Worm (Caenorhabditis elegans) whole organism, L1 larva: ENCODE results near the gene T13G4.4.
A peak's percentile ranks its signal among the peaks of the same experiment; 100 is the strongest.

ENCODE experiments used
- C16A3.4 ChIP-seq: fragments of 150-350 bp; optimal IDR thresholded peaks from 2 replicates; lab custom pipeline; 2014; ENCODE audit warnings: missing biosample characterization, missing genetic modification characterization
- Y116A8C.19 ChIP-seq: sonication (generic microtip); optimal IDR thresholded peaks from 2 replicates; lab custom pipeline; 2016; ENCODE audit warnings: missing compliant biosample characterization, missing genetic modification characterization, borderline replicate concordance
- aha-1 ChIP-seq: fragments of 150-350 bp; optimal IDR thresholded peaks from 2 replicates; lab custom pipeline; 2014; ENCODE audit warnings: missing biosample characterization, missing genetic modification characterization
- aly-2 ChIP-seq: fragments of 150-350 bp; optimal IDR thresholded peaks from 2 replicates; lab custom pipeline; 2014; ENCODE audit warnings: missing biosample characterization, missing genetic modification characterization
- ama-1 ChIP-seq: fragments of 150-350 bp; optimal IDR thresholded peaks from 2 replicates; lab custom pipeline; 2014
- blmp-1 ChIP-seq: fragments of 150-350 bp; optimal IDR thresholded peaks from 2 replicates; lab custom pipeline; 2014; ENCODE audit warnings: missing biosample characterization, missing genetic modification characterization
- ceh-82 ChIP-seq, 3 experiments: fragments of 150-350 bp in 1 of 3; sonication (generic microtip) in 2 of 3; optimal IDR thresholded peaks; 2 replicates each; lab custom pipeline; 2014 to 2017; ENCODE audit warnings: missing biosample characterization in 3 of 3, missing genetic modification characterization in 3 of 3
- dsc-1 ChIP-seq: sonication (generic microtip); optimal IDR thresholded peaks from 2 replicates; lab custom pipeline; 2016; ENCODE audit warnings: mild to moderate bottlenecking, missing genetic modification characterization, missing compliant biosample characterization
- efl-1 ChIP-seq, 4 experiments: fragments of 150-350 bp; optimal IDR thresholded peaks in 3 of 4; peaks in 1 of 4; 1 replicate in 1 of 4; 2 replicates in 3 of 4; lab custom pipeline; 2014; ENCODE audit warnings: missing biosample characterization in 2 of 4, missing genetic modification characterization in 2 of 4, missing genetic modification reagents in 2 of 4
- efl-3 ChIP-seq: fragments of 200-800 bp; sonication (Bioruptor generic); optimal IDR thresholded peaks from 2 replicates; lab custom pipeline; 2018; ENCODE audit warnings: mild to moderate bottlenecking, missing genetic modification characterization, missing compliant biosample characterization
- elt-3 ChIP-seq, 6 experiments: fragments of 150-350 bp in 1 of 6; sonication (generic microtip); optimal IDR thresholded peaks; 2 replicates each; lab custom pipeline; 2017 to 2018; ENCODE audit warnings: missing biosample characterization in 6 of 6, missing genetic modification characterization in 6 of 6, inconsistent platforms in 1 of 6
- fkh-10 ChIP-seq: sonication (generic microtip); optimal IDR thresholded peaks from 2 replicates; lab custom pipeline; 2017; ENCODE audit warnings: missing biosample characterization, missing genetic modification reagents, missing genetic modification characterization
- hlh-4 ChIP-seq: sonication (generic microtip); optimal IDR thresholded peaks from 2 replicates; lab custom pipeline; 2016; ENCODE audit warnings: mild to moderate bottlenecking, missing genetic modification characterization, missing compliant biosample characterization
- irx-1 ChIP-seq: sonication (generic microtip); optimal IDR thresholded peaks from 2 replicates; lab custom pipeline; 2016; ENCODE audit warnings: missing genetic modification characterization, missing compliant biosample characterization
- lin-14 ChIP-seq: fragments of 200-800 bp; sonication (Bioruptor generic); optimal IDR thresholded peaks from 2 replicates; lab custom pipeline; 2018; ENCODE audit warnings: mild to moderate bottlenecking, missing genetic modification characterization, moderate library complexity, missing compliant biosample characterization
- lin-15B ChIP-seq: fragments of 150-350 bp; sonication (generic microtip); optimal IDR thresholded peaks from 3 replicates; lab custom pipeline; 2014; ENCODE audit warnings: missing biosample characterization, missing genetic modification characterization
- lin-35 ChIP-seq, 2 experiments: fragments of 150-350 bp; optimal IDR thresholded peaks; 2 replicates each; lab custom pipeline; 2014; ENCODE audit warnings: missing biosample characterization in 2 of 2, missing genetic modification characterization in 2 of 2, missing genetic modification reagents in 2 of 2
- lir-3 ChIP-seq: sonication (generic microtip); optimal IDR thresholded peaks from 2 replicates; lab custom pipeline; 2016; ENCODE audit warnings: mild to moderate bottlenecking, missing genetic modification characterization, moderate library complexity, missing compliant biosample characterization; ENCODE audit not compliant: poor library complexity
- mab-9 ChIP-seq: fragments of 200-800 bp; sonication (Bioruptor generic); IDR thresholded peaks from 2 replicates; pipeline ENCODE4 v1.3.6; 2022; ENCODE audit warnings: missing genetic modification reagents, missing genetic modification characterization, missing compliant biosample characterization
- mdl-1 ChIP-seq, 2 experiments: fragments of 150-350 bp; optimal IDR thresholded peaks; 2 replicates each; lab custom pipeline; 2014 to 2017; ENCODE audit warnings: missing biosample characterization in 2 of 2, missing genetic modification characterization in 2 of 2, inconsistent platforms in 1 of 2
- mep-1 ChIP-seq: fragments of 150-350 bp; optimal IDR thresholded peaks from 2 replicates; lab custom pipeline; 2014; ENCODE audit warnings: missing biosample characterization, missing genetic modification characterization
- nhr-11 ChIP-seq: fragments of 150-350 bp; optimal IDR thresholded peaks from 2 replicates; lab custom pipeline; 2014; ENCODE audit warnings: missing biosample characterization, missing genetic modification characterization
- nhr-19 ChIP-seq: fragments of 200-800 bp; sonication (Bioruptor generic); conservative IDR thresholded peaks from 2 replicates; pipeline ENCODE4 v1.3.6; 2022; ENCODE audit warnings: missing genetic modification characterization, missing compliant biosample characterization
- nhr-20 ChIP-seq: sonication (generic microtip); optimal IDR thresholded peaks from 2 replicates; lab custom pipeline; 2016; ENCODE audit warnings: mild to moderate bottlenecking, missing genetic modification characterization, missing compliant biosample characterization
- nhr-47 ChIP-seq: sonication (generic microtip); optimal IDR thresholded peaks from 2 replicates; lab custom pipeline; 2016; ENCODE audit warnings: mild to moderate bottlenecking, missing genetic modification characterization, moderate library complexity, missing compliant biosample characterization
- nhr-77 ChIP-seq: fragments of 150-350 bp; optimal IDR thresholded peaks from 2 replicates; lab custom pipeline; 2014; ENCODE audit warnings: missing biosample characterization, missing genetic modification characterization
- nhr-84 ChIP-seq: sonication (generic microtip); optimal IDR thresholded peaks from 2 replicates; lab custom pipeline; 2017; ENCODE audit warnings: missing biosample characterization, missing genetic modification characterization
- nhr-85 ChIP-seq: sonication (generic microtip); peaks from one replicate; lab custom pipeline; 2016; ENCODE audit warnings: missing genetic modification characterization, inconsistent platforms, missing compliant biosample characterization
- rnt-1 ChIP-seq: sonication (generic microtip); optimal IDR thresholded peaks from 2 replicates; lab custom pipeline; 2016; ENCODE audit warnings: mild to moderate bottlenecking, missing genetic modification characterization, moderate library complexity, missing compliant biosample characterization
- skn-1 ChIP-seq: fragments of 150-350 bp; optimal IDR thresholded peaks from 2 replicates; lab custom pipeline; 2014; ENCODE audit warnings: missing biosample characterization, missing genetic modification characterization
- snu-23 ChIP-seq: sonication (generic microtip); optimal IDR thresholded peaks from 2 replicates; lab custom pipeline; 2016; ENCODE audit warnings: missing genetic modification characterization, missing compliant biosample characterization
- sptf-1 ChIP-seq: fragments of 150-350 bp; optimal IDR thresholded peaks from 2 replicates; lab custom pipeline; 2014; ENCODE audit warnings: missing biosample characterization, missing genetic modification characterization
- tbx-2 ChIP-seq: sonication (generic microtip); optimal IDR thresholded peaks from 2 replicates; lab custom pipeline; 2016; ENCODE audit warnings: missing genetic modification characterization, missing compliant biosample characterization
- tlp-1 ChIP-seq: fragments of 150-350 bp; optimal IDR thresholded peaks from 2 replicates; lab custom pipeline; 2014; ENCODE audit warnings: missing biosample characterization, missing genetic modification characterization
- unc-130 ChIP-seq: fragments of 150-350 bp; optimal IDR thresholded peaks from 2 replicates; lab custom pipeline; 2017; ENCODE audit warnings: missing biosample characterization, missing genetic modification characterization, inconsistent platforms
- unc-30 ChIP-seq: sonication (generic microtip); optimal IDR thresholded peaks from 2 replicates; lab custom pipeline; 2017; ENCODE audit warnings: missing biosample characterization, missing genetic modification characterization
- unc-86 ChIP-seq: sonication (generic microtip); optimal IDR thresholded peaks from 2 replicates; lab custom pipeline; 2016; ENCODE audit warnings: missing genetic modification characterization, missing compliant biosample characterization
- zip-4 ChIP-seq: fragments of 200-800 bp; sonication (Bioruptor generic); optimal IDR thresholded peaks from 2 replicates; lab custom pipeline; 2018; ENCODE audit warnings: mild to moderate bottlenecking, missing genetic modification characterization, moderate library complexity, missing compliant biosample characterization

Gene T13G4.4

DNA sequence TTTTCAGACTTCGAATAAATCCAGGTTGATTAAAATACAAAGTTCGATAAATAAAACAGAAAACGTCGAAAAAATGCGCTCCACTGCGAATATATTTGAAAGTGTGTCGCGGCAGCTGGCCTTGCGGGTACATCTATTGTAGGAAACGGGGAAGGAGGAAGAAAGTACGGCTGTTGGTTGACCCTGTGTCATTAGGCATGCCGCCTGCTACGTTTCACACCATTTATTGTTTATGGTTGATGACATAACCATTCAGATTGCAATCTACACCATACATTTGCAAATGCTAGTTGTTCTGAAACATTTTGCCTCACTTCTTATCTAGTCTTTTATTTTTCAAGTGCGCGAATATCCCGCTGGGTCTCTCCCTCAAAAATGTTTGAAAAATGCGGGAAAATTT is at the start of gene T13G4.4:
Gene T13G4.4 (minus strand): TSS at position 97 of the 400 bp plus-strand sequence.
- TF ChIP-seq lir-3 (tag; lab: Kevin White, UChicago) (no peak), blmp-1 (tag; lab: Kevin White, UChicago) (peak; percentile 45), nhr-19 (GFP tag; lab: Robert Waterston, UW) (no peak), C16A3.4 (no peak), aly-2 (tag; lab: Kevin White, UChicago) (no peak), nhr-47 (tag; lab: Kevin White, UChicago) (no peak), nhr-84 (tag; lab: Kevin White, UChicago) (no peak), nhr-85 (tag; lab: Kevin White, UChicago) (peak; percentile 26), tbx-2 (no peak)

DNA sequence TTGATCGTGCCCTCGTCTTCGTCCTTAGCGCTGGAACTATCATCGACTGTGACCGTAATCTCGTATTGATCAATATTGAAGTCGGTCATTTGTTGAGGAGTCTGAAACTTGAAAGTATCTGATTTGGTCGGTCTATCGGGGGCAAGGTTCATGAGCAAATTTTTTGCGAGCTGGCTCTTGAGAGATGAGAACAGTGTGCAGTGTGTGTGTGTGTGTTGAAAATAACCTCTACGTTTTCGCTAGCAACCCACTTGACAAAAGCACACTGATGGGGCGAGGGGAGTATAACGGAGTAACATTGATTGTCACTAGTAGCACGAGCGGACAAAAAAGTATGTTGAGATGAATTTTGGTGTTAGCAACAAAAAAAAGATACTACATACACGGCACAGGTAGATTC is 47.3 kb upstream of the T13G4.4 start, which contains the start of gene C25G6.3:
Gene C25G6.3 (minus strand): TSS at position 101 of the 400 bp plus-strand sequence.
- no peak for TF ChIP-seq sptf-1
- no peak for TF ChIP-seq unc-30 (tag; lab: Kevin White, UChicago)
- TF ChIP-seq efl-1 (optimal IDR thresholded peaks at IDR 0.05; lab: Kevin White, UChicago), result no peak
- TF ChIP-seq efl-1 (GFP tag; optimal IDR thresholded peaks at IDR 0.05 in 1 of 2; lab: Kevin White, UChicago), result no peak
- no peak for TF ChIP-seq nhr-47 (tag; lab: Kevin White, UChicago)
- no peak for TF ChIP-seq unc-130 (tag; lab: Kevin White, UChicago)
- no peak for TF ChIP-seq ceh-82 (tag; optimal IDR thresholded peaks at IDR 0.05; lab: Kevin White, UChicago)
- no peak for TF ChIP-seq lin-35 (GFP tag; optimal IDR thresholded peaks at IDR 0.05; lab: Kevin White, UChicago)
- no peak for TF ChIP-seq nhr-77 (tag; lab: Kevin White, UChicago)
- no peak for TF ChIP-seq mdl-1 (tag; optimal IDR thresholded peaks at IDR 0.05; lab: Kevin White, UChicago)
- no peak for TF ChIP-seq fkh-10 (GFP tag; lab: Kevin White, UChicago)

DNA sequence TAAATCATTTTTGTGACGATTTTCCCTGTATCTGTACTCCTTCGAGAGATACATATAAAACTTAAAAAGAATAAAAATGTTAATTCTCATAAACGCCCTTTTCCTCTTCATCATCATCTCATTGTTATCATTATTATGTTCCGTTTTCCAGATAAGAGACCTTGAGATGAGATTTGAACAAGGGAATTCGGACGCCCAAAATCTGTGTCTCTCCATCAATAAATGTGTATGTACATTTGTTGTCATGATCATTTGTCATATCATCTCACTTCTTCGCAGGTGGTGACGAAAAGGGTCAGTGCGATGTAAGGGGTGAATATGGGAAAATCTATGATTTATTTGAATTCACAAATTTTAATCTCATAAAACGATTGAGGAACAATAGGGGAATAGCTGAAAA is 40.6 kb upstream of the T13G4.4 start:
- no peak for TF ChIP-seq Y116A8C.19
- TF ChIP-seq blmp-1 (tag; lab: Kevin White, UChicago), result peak; percentile 39
- TF ChIP-seq elt-3 (tag; optimal IDR thresholded peaks at IDR 0.05; lab: Kevin White, UChicago), result peak in 1 of 6 experiments; percentile 55
- TF ChIP-seq ama-1, result no peak

DNA sequence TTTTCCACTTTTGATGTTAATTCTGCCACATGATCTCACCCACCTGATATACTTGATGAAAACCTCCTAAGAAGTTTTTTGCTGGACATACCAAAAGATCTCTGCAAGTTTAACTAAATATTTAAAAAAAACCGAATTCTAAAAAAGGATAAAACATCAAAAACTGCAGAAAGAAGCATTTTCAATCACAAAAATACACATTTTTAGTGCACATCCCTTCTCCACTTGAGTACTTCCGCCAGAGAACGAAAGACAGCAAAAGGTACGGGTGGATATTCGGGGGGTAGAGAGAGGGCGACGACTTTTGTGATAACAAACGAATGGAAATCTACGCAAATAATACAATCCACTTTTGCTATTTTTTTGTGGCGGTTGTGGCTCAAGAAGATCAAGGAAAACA is 39.2 kb upstream of the T13G4.4 start, which contains the start of gene C46H3.2:
Gene C46H3.2 (minus strand): TSS at position 101 of the 400 bp plus-strand sequence.
- TF ChIP-seq irx-1 (tag; lab: Kevin White, UChicago) (no peak), skn-1 (tag; lab: Kevin White, UChicago) (no peak), unc-130 (tag; lab: Kevin White, UChicago) (no peak)

DNA sequence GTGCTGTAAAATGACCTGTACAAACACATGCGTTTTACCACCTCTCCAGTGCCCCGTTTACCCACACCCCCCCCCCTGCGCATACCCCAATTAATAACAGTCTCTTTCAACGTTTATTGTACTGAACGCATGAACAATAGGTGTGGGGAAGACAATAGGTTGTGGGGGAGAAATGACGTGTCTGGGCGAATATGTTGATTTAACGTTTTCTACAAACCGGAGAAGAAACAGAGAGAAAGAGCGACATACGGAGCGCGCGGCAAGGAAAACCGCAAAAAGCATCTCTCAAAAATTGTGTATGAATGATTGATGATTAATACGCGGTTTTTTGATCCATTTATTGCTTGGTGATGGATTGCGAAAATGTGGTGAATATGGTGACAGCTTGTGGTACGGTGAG is 32.4 kb upstream of the T13G4.4 start:
- TF ChIP-seq nhr-11 (tag; lab: Kevin White, UChicago) (no peak), blmp-1 (tag; lab: Kevin White, UChicago) (peak; percentile 6), efl-1 (optimal IDR thresholded peaks at IDR 0.05; lab: Kevin White, UChicago) (no peak), efl-1 (GFP tag; optimal IDR thresholded peaks at IDR 0.05 in 1 of 2; lab: Kevin White, UChicago) (peak in 1 of 2 experiments; percentile 21)

DNA sequence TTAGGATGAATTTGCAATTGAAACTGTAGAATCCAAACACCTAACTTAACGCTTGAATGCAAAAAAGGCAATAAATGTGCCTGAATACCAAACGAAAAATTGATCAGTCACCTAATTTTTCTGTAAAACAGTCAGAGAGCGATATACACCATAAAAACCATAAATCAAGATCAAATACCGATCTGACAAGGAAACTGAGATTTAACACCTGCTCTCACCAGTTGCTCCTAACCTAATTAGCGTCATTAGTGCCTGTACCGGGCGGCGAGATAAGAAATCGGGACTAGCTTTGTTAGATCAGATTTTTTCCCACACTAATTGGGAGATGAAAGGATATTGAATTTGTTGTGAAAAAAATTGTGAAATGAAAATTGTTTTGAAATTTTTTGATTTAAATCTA is 31.6 kb upstream of the T13G4.4 start:
- TF ChIP-seq C16A3.4, result no peak
- no peak for TF ChIP-seq lin-15B (tag; lab: Kevin White, UChicago)
- TF ChIP-seq nhr-84 (tag; lab: Kevin White, UChicago), result no peak
- TF ChIP-seq zip-4, result no peak
- TF ChIP-seq nhr-85 (tag; lab: Kevin White, UChicago), result no peak

DNA sequence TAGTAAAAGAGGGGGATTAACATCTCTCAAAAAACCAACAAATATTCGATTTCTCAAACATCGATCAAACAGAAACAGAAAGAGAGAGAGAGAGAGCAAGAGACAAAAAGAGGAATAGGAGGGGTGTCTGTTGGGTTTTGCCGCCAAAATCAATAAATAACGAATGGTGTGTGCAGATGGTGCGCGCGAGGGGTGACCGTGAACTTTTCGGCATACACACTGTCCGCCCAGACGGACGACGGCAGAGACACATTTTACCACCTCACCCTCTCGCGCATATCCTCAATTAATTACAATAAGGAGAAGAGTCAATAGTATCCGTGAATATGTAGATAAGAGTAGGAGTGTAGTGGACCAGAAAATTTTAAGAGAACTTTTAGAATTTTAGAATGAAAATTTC is 30.9 kb upstream of the T13G4.4 start:
- TF ChIP-seq lin-14 (GFP tag; lab: Kevin White, UChicago) (peak; percentile 8), unc-30 (tag; lab: Kevin White, UChicago) (no peak), nhr-85 (tag; lab: Kevin White, UChicago) (peak; percentile 51)

DNA sequence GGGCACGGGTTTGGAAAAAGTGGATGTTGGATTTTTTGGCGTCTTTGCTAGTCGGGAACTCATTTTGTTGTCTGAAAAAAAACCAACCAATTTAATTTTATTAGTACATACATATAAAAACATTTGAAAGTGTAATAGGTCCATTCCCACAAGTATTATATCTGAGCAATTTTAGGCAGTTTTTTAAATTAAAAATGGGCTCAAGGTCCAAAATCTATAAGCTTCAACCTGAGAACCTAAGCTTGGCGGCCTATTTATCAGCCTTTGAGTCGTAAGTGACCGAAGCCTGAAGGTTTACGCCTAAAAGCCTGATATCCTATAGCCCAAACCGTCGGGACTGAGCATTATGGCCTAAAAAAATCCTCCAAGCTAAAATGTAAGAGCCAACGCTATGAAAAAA is 27.0 kb upstream of the T13G4.4 start:
- TF ChIP-seq nhr-20 (tag; lab: Kevin White, UChicago), result no peak
- no peak for TF ChIP-seq hlh-4 (tag; lab: Kevin White, UChicago)
- TF ChIP-seq aha-1 (tag; lab: Kevin White, UChicago), result no peak
- TF ChIP-seq irx-1 (tag; lab: Kevin White, UChicago), result no peak
- TF ChIP-seq rnt-1 (tag; lab: Kevin White, UChicago), result no peak
- no peak for TF ChIP-seq snu-23
- no peak for TF ChIP-seq mep-1 (tag; lab: Kevin White, UChicago)
- no peak for TF ChIP-seq unc-86 (tag; lab: Kevin White, UChicago)
- no peak for TF ChIP-seq tlp-1
- no peak for TF ChIP-seq mab-9
- no peak for TF ChIP-seq efl-3
- no peak for TF ChIP-seq mdl-1 (tag; optimal IDR thresholded peaks at IDR 0.05; lab: Kevin White, UChicago)
- no peak for TF ChIP-seq unc-30 (tag; lab: Kevin White, UChicago)
- no peak for TF ChIP-seq dsc-1 (tag; lab: Kevin White, UChicago)
